Fruit fly (Drosophila melanogaster) whole organism, prepupa: ENCODE data around the gene CG13884.

ENCODE experiments used
- Blimp-1 ChIP-seq: fragments of 200-800 bp; sonication (Bioruptor generic); optimal IDR thresholded peaks from 3 replicates; lab custom pipeline; 2017; ENCODE audit warnings: missing biosample characterization, missing genetic modification characterization, mild to moderate bottlenecking, moderate library complexity, missing genetic modification reagents
- CG10631 ChIP-seq: fragments of 200-800 bp; sonication (Bioruptor generic); optimal IDR thresholded peaks from 2 replicates; lab custom pipeline; 2016; ENCODE audit warnings: missing biosample characterization, missing genetic modification characterization
- CG11294 ChIP-seq: fragments of 200-800 bp; sonication (Bioruptor generic); IDR thresholded peaks from 2 replicates; pipeline ENCODE4 v1.3.6; 2022; ENCODE audit warnings: missing biosample characterization, missing genetic modification characterization
- CG11902 ChIP-seq: fragments of 200-800 bp; sonication (Bioruptor generic); optimal IDR thresholded peaks from 3 replicates; lab custom pipeline; 2016; ENCODE audit warnings: missing biosample characterization, missing genetic modification characterization
- CG15336 ChIP-seq: fragments of 200-800 bp; sonication (Bioruptor generic); IDR thresholded peaks from 2 replicates; pipeline ENCODE4 v1.3.6; 2022; ENCODE audit warnings: missing biosample characterization, missing genetic modification characterization
- CG3032 ChIP-seq: fragments of 200-800 bp; optimal IDR thresholded peaks from 2 replicates; lab custom pipeline; 2019; ENCODE audit warnings: missing biosample characterization, mild to moderate bottlenecking, missing genetic modification characterization, moderate library complexity
- CG31627 ChIP-seq: fragments of 200-800 bp; sonication (Bioruptor generic); optimal IDR thresholded peaks from 3 replicates; lab custom pipeline; 2016; ENCODE audit warnings: missing biosample characterization, missing genetic modification characterization
- CG32006 ChIP-seq: fragments of 200-800 bp; sonication (Bioruptor generic); optimal IDR thresholded peaks from 3 replicates; lab custom pipeline; 2017; ENCODE audit warnings: missing biosample characterization, mild to moderate bottlenecking, missing genetic modification characterization
- CG34406 ChIP-seq: fragments of 200-800 bp; sonication (Bioruptor generic); optimal IDR thresholded peaks from 3 replicates; lab custom pipeline; 2016; ENCODE audit warnings: missing biosample characterization, missing genetic modification characterization
- CG3919 ChIP-seq: fragments of 200-800 bp; sonication (Bioruptor generic); optimal IDR thresholded peaks from 3 replicates; lab custom pipeline; 2016; ENCODE audit warnings: missing biosample characterization, missing genetic modification characterization
- CG4318 ChIP-seq: fragments of 200-800 bp; sonication (Bioruptor generic); optimal IDR thresholded peaks from 3 replicates; lab custom pipeline; 2017; ENCODE audit warnings: missing biosample characterization, mild to moderate bottlenecking, missing genetic modification characterization
- CG6854 ChIP-seq: fragments of 200-800 bp; sonication (Bioruptor generic); optimal IDR thresholded peaks from 2 replicates; lab custom pipeline; 2017; ENCODE audit warnings: missing biosample characterization, mild to moderate bottlenecking, missing genetic modification characterization
- CG8319 ChIP-seq: fragments of 200-800 bp; sonication (Bioruptor generic); optimal IDR thresholded peaks from 3 replicates; lab custom pipeline; 2016; ENCODE audit warnings: missing biosample characterization, missing genetic modification characterization
- CG8632 ChIP-seq: fragments of 200-800 bp; sonication (Bioruptor generic); optimal IDR thresholded peaks from 3 replicates; lab custom pipeline; 2016; ENCODE audit warnings: missing biosample characterization, missing genetic modification characterization
- CG9139 ChIP-seq: fragments of 200-800 bp; sonication (Bioruptor generic); optimal IDR thresholded peaks from 3 replicates; lab custom pipeline; 2017; ENCODE audit warnings: missing biosample characterization, mild to moderate bottlenecking, missing genetic modification characterization
- Eip75B ChIP-seq: fragments of 200-800 bp; sonication (Bioruptor generic); optimal IDR thresholded peaks from 3 replicates; lab custom pipeline; 2016; ENCODE audit warnings: missing biosample characterization, missing genetic modification characterization
- Eip93F ChIP-seq: fragments of 200-800 bp; sonication (Bioruptor generic); optimal IDR thresholded peaks from 2 replicates; lab custom pipeline; 2016; ENCODE audit warnings: missing biosample characterization, mild to moderate bottlenecking, missing genetic modification characterization
- Ets21C ChIP-seq: fragments of 200-800 bp; sonication (Bioruptor generic); optimal IDR thresholded peaks from 3 replicates; lab custom pipeline; 2016; ENCODE audit warnings: missing biosample characterization, missing genetic modification characterization
- Gug ChIP-seq: fragments of 200-800 bp; sonication (Bioruptor generic); IDR thresholded peaks from 2 replicates; pipeline ENCODE4 v1.3.6; 2022; ENCODE audit warnings: missing biosample characterization, missing genetic modification characterization
- Hr38 ChIP-seq: sonication (Bioruptor generic); optimal IDR thresholded peaks from 2 replicates; lab custom pipeline; 2016; ENCODE audit warnings: missing biosample characterization, missing genetic modification characterization
- Hr39 ChIP-seq: fragments of 200-800 bp; sonication (Bioruptor generic); optimal IDR thresholded peaks from 2 replicates; lab custom pipeline; 2016; ENCODE audit warnings: missing biosample characterization, missing genetic modification characterization
- Hr4 ChIP-seq: fragments of 200-800 bp; sonication (Bioruptor generic); optimal IDR thresholded peaks from 3 replicates; lab custom pipeline; 2016; ENCODE audit warnings: missing biosample characterization, missing genetic modification characterization
- Smox ChIP-seq: fragments of 200-800 bp; sonication (Bioruptor generic); optimal IDR thresholded peaks from 3 replicates; lab custom pipeline; 2016; ENCODE audit warnings: missing biosample characterization, missing genetic modification characterization
- Sox102F ChIP-seq: fragments of 200-800 bp; sonication (Bioruptor generic); optimal IDR thresholded peaks from 2 replicates; lab custom pipeline; 2016; ENCODE audit warnings: missing biosample characterization, mild to moderate bottlenecking, missing genetic modification characterization
- Sox15 ChIP-seq: fragments of 200-800 bp; sonication (Bioruptor generic); optimal IDR thresholded peaks from 3 replicates; lab custom pipeline; 2016; ENCODE audit warnings: missing biosample characterization, missing genetic modification characterization
- achi ChIP-seq: fragments of 200-800 bp; sonication (Bioruptor generic); optimal IDR thresholded peaks from 3 replicates; lab custom pipeline; 2016; ENCODE audit warnings: missing biosample characterization, missing genetic modification characterization
- acj6 ChIP-seq: fragments of 200-800 bp; sonication (Bioruptor generic); optimal IDR thresholded peaks from 3 replicates; lab custom pipeline; 2016; ENCODE audit warnings: missing biosample characterization, missing genetic modification characterization
- cyc ChIP-seq: fragments of 200-800 bp; sonication (Bioruptor generic); optimal IDR thresholded peaks from 3 replicates; lab custom pipeline; 2016; ENCODE audit warnings: missing biosample characterization, missing genetic modification characterization
- dsx ChIP-seq: fragments of 200-800 bp; optimal IDR thresholded peaks from 3 replicates; lab custom pipeline; 2019; ENCODE audit warnings: missing biosample characterization, mild to moderate bottlenecking, missing genetic modification characterization, moderate library complexity; ENCODE audit not compliant: poor library complexity, severe bottlenecking
- eg ChIP-seq: fragments of 200-800 bp; sonication (Bioruptor generic); IDR thresholded peaks from 3 replicates; pipeline ENCODE4 v1.3.6; 2022; ENCODE audit warnings: missing biosample characterization, missing genetic modification characterization
- esn ChIP-seq: fragments of 200-800 bp; sonication (Bioruptor generic); optimal IDR thresholded peaks from 2 replicates; lab custom pipeline; 2016; ENCODE audit warnings: missing biosample characterization, mild to moderate bottlenecking, missing genetic modification characterization, moderate library complexity
- fd59A ChIP-seq: fragments of 200-800 bp; sonication (Bioruptor generic); optimal IDR thresholded peaks from 2 replicates; lab custom pipeline; 2017; ENCODE audit warnings: missing biosample characterization, mild to moderate bottlenecking, missing genetic modification characterization, missing genetic modification reagents
- fkh ChIP-seq: fragments of 200-800 bp; sonication (Bioruptor generic); optimal IDR thresholded peaks from 3 replicates; lab custom pipeline; 2017; ENCODE audit warnings: missing biosample characterization, mild to moderate bottlenecking, missing genetic modification characterization, moderate library complexity
- spab ChIP-seq: fragments of 200-800 bp; sonication (Bioruptor generic); optimal IDR thresholded peaks from 2 replicates; lab custom pipeline; 2017; ENCODE audit warnings: missing biosample characterization, mild to moderate bottlenecking, missing genetic modification characterization, missing genetic modification reagents
- svp ChIP-seq: fragments of 200-800 bp; sonication (Bioruptor generic); peaks from one replicate; lab custom pipeline; 2016; ENCODE audit warnings: missing biosample characterization, missing genetic modification characterization
- topi ChIP-seq: fragments of 200-800 bp; sonication (Bioruptor generic); optimal IDR thresholded peaks from 3 replicates; lab custom pipeline; 2016; ENCODE audit warnings: missing biosample characterization, missing genetic modification characterization
- vri ChIP-seq: fragments of 200-800 bp; sonication (Bioruptor generic); optimal IDR thresholded peaks from 3 replicates; lab custom pipeline; 2016; ENCODE audit warnings: missing biosample characterization, mild to moderate bottlenecking, missing genetic modification characterization

The CG13884 gene

DNA sequence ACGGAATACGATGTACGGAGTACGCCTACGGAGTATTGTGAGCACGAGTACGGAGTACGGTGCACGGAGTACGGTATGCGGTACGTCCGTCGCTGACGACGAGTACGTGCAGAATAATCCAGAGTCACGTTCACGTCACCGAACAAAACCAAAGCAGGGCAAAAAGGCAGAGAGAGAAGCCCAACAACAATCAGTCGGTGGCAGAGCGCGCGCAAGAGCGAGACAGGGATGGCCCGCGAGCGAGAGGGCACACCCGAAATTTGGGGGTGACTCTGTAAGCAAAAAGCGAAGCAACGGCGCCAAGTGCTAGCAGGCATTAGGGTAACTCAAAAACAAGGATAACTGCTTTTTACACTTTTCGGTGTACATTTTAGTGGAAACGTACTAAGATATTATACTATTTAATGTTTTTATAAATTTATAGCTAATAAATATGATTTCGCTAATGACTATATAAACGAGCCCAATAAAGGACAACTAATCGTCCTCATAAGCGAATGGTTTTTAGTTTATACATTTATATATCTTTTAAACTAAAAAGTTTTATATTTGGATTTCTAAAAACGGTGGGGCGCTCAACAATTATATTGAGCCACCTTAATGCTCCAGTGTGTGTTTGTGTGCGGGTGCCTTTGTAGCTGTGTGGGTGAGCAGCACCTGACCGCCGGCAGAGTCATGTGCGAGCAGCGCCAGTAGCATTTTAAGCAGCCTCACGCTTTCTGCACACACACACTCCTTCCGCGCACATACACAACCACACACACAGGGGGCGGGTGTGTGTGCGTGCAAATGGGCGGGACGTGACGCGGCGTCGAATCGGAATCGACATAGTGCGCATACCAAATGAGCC is 11.2 kb upstream of the CG13884 start (continued):
- TF ChIP-seq dsx (GFP tag; lab: Kevin White, UChicago) (no peak), acj6 (GFP tag; lab: Kevin White, UChicago) (peak; percentile 69), CG11294 (no peak; the same call in 1 of the 2 replicates), topi (GFP tag; lab: Kevin White, UChicago) (peak; percentile 52), CG9139 (GFP tag; lab: Kevin White, UChicago) (no peak), Gug (GFP tag; lab: Robert Waterston, UW) (no peak), fkh (GFP tag; lab: Kevin White, UChicago) (peak; percentile 40), svp (GFP tag; lab: Kevin White, UChicago) (peak; percentile 85), esn (GFP tag; lab: Kevin White, UChicago) (peak; percentile 72), achi (GFP tag; lab: Kevin White, UChicago) (peak; percentile 74), cyc (peak; percentile 39), CG6854 (peak; percentile 16), CG34406 (GFP tag; lab: Kevin White, UChicago) (peak; percentile 75), CG8632 (peak; percentile 74), Smox (peak; percentile 60), CG31627 (peak; percentile 16)

DNA sequence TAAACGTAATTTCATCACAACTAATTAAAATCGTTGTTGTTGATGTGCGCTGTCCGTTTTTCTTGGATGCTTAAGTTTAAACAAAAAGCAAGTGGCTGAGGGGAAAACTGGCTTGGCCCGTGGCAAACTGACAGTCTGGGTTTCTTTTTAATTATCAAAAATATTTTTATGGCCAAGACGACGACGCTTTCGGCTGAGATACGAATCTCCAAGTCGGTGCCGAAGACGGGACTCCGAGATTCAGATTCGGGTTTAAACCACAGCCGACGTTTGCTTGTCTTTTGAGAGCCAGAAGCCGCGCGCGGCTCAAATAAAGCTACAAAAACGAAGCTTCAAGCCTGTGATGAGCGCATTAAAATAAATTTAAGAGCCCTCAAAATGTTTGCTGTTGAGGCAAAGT is 9.4 kb upstream of the CG13884 start:
- TF ChIP-seq Hr39 (GFP tag; lab: Kevin White, UChicago) (no peak), Hr38 (GFP tag; lab: Kevin White, UChicago) (no peak), CG3919 (GFP tag; lab: Kevin White, UChicago) (no peak), CG10631 (no peak), CG32006 (GFP tag; lab: Kevin White, UChicago) (no peak), Sox102F (GFP tag; lab: Kevin White, UChicago) (no peak), CG31627 (no peak), cyc (no peak), Ets21C (GFP tag; lab: Kevin White, UChicago) (no peak), acj6 (GFP tag; lab: Kevin White, UChicago) (no peak), Eip75B (GFP tag; lab: Kevin White, UChicago) (no peak), CG4318 (GFP tag; lab: Kevin White, UChicago) (no peak), spab (GFP tag; lab: Kevin White, UChicago) (no peak), CG6854 (no peak), CG9139 (GFP tag; lab: Kevin White, UChicago) (no peak), eg (GFP tag; lab: Robert Waterston, UW) (no peak)
- TF ChIP-seq, all 60 proteins: peak for 0

DNA sequence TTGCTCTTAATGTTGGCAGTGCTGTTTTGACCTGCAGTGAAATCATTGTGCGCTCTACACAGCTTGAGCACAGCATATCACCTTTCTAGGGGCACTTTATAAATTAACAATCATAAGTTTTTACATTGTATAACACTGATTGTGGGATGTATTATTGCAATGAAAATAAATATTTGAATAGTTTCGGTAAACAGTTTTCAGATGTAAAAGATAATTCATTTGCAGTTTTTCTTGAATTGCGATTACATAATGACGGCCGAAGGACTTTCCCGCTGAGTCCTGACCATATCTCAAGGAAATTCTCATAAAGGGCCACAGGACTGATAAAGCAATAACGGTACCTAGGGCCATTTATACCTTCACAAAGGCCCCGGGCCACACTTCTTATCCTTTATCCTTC is 8.3 kb upstream of the CG13884 start:
- TF ChIP-seq CG8319 (GFP tag; lab: Kevin White, UChicago) (no peak), Sox15 (GFP tag; lab: Kevin White, UChicago) (no peak), Hr39 (GFP tag; lab: Kevin White, UChicago) (no peak), CG10631 (no peak), CG11902 (no peak), CG9139 (GFP tag; lab: Kevin White, UChicago) (no peak), vri (no peak), esn (GFP tag; lab: Kevin White, UChicago) (no peak), Sox102F (GFP tag; lab: Kevin White, UChicago) (no peak), CG15336 (no peak)
- TF ChIP-seq, all 60 proteins: peak for 0

DNA sequence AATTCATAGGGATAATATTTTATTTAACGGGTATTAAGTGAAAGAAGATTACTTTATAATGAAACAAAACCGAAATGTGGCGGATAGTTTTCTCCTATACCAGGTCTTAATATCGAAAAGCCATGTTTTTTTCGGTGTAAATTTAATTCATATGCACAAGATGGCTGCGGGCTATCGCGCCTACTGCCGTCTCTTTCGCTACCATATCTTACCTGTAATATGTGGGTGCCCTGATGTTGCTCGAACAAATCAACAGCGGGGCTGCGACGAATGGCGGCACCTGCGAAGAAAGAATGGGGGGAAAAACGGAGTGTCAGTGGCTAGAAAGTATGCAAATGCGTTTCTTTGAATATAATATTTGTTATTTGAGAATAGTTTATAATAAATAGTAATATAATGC is 5.0 kb upstream of the CG13884 start:
- TF ChIP-seq Hr38 (GFP tag; lab: Kevin White, UChicago) (no peak), CG15336 (no peak), fd59A (GFP tag; lab: Kevin White, UChicago) (no peak), Blimp-1 (GFP tag; lab: Kevin White, UChicago) (no peak), CG3032 (no peak), topi (GFP tag; lab: Kevin White, UChicago) (no peak), Hr39 (GFP tag; lab: Kevin White, UChicago) (no peak), Eip93F (GFP tag; lab: Kevin White, UChicago) (no peak), Hr4 (GFP tag; lab: Kevin White, UChicago) (no peak)
